Worm (Caenorhabditis elegans): ENCODE results near the gene ceh-79.

ce11 chrV:13335883-13336419, 34.3 kb downstream of the ceh-79 start, which contains the start of gene C50B6.9:
- TF ChIP-seq elt-3 (tag; optimal IDR thresholded peaks at IDR 0.05) (no peak), alr-1 (tag; optimal IDR thresholded peaks at IDR 0.05; ENCODE audit: borderline replicate concordance) (no peak), snpc-4 (tag; optimal IDR thresholded peaks at IDR 0.05) (no peak), lin-13 (GFP tag; optimal IDR thresholded peaks at IDR 0.05) (no peak), nhr-237 (tag; optimal IDR thresholded peaks at IDR 0.05) (no peak), pag-3 (tag; optimal IDR thresholded peaks at IDR 0.05; ENCODE audit: borderline replicate concordance, insufficient read depth) (no peak)

All from whole organism, L1 larva.